Fruit fly (Drosophila melanogaster): ENCODE data around the gene Pi4KIIalpha.

DNA sequence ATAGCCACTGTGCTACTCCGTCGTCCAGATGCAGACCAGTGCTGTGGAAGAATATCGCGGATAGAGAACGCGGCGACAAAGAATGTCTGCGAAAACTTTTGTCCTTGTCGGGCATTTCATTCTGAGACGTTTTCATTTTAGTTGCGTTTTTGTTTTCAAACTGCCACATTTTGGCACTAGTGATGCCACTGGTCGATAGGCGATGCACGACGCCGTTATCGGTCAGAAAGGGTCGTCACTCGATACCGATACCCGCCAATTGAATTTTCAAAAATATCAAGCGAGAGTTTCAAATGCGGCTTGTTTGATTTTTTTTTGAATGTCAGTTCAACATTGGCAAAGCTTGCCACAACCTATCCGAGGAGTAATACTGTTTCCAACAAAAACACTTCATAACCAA is 13.0 kb downstream of the Pi4KIIalpha start:
- no peak for TF ChIP-seq psq (optimal IDR thresholded peaks at IDR 0.05)
- TF ChIP-seq ttk (optimal IDR thresholded peaks at IDR 0.05), result no peak
- no peak for TF ChIP-seq insv (optimal IDR thresholded peaks at IDR 0.05)
- no peak for TF ChIP-seq Myc (optimal IDR thresholded peaks at IDR 0.05)
- TF ChIP-seq Sin3A (optimal IDR thresholded peaks at IDR 0.05), result no peak
